Fruit fly (Drosophila melanogaster) whole organism, embryonic: ENCODE results near the gene Rtnl1.

Experiments used
- Aef1 ChIP-seq: fragments of 200-800 bp; sonication (Bioruptor generic); IDR thresholded peaks from 3 replicates; pipeline ENCODE4 v1.3.6; 2022; ENCODE audit warnings: missing biosample characterization, missing genetic modification characterization
- BEAF-32 ChIP-seq: fragments of 200-800 bp; sonication (Bioruptor generic); optimal IDR thresholded peaks from 3 replicates; lab custom pipeline; 2017; ENCODE audit warnings: missing biosample characterization, missing genetic modification characterization, mild to moderate bottlenecking, moderate library complexity, missing genetic modification reagents
- CG10366 ChIP-seq: fragments of 200-800 bp; sonication (Bioruptor generic); IDR thresholded peaks from 2 replicates; pipeline ENCODE4 v1.3.6; 2022; ENCODE audit warnings: missing biosample characterization, missing genetic modification characterization
- CG11456 ChIP-seq: fragments of 200-800 bp; sonication (Bioruptor generic); IDR thresholded peaks from 3 replicates; pipeline ENCODE4 v1.3.6; 2022; ENCODE audit warnings: missing biosample characterization, missing genetic modification characterization
- CG13287 ChIP-seq: fragments of 200-800 bp; sonication (Bioruptor generic); IDR thresholded peaks from 2 replicates; pipeline ENCODE4 v1.3.6; 2022; ENCODE audit warnings: missing biosample characterization, missing genetic modification characterization; ENCODE audit not compliant: partially characterized antibody
- CG13624 ChIP-seq: fragments of 200-800 bp; sonication (Bioruptor generic); optimal IDR thresholded peaks from 2 replicates; lab custom pipeline; 2016; ENCODE audit warnings: missing biosample characterization, missing genetic modification characterization
- CG14014 ChIP-seq: fragments of 200-800 bp; sonication (Bioruptor generic); IDR thresholded peaks from 2 replicates; pipeline ENCODE4 v1.3.6; 2022; ENCODE audit warnings: missing biosample characterization, missing genetic modification characterization
- CG15514 ChIP-seq: fragments of 200-800 bp; sonication (Bioruptor generic); optimal IDR thresholded peaks from 3 replicates; lab custom pipeline; 2017; ENCODE audit warnings: missing biosample characterization, missing genetic modification characterization, mild to moderate bottlenecking, moderate library complexity, missing genetic modification reagents
- CG1792 ChIP-seq: fragments of 200-800 bp; sonication (Bioruptor generic); optimal IDR thresholded peaks from 2 replicates; lab custom pipeline; 2016; ENCODE audit warnings: missing biosample characterization, missing genetic modification characterization
- CG2202 ChIP-seq: fragments of 200-800 bp; sonication (Bioruptor generic); optimal IDR thresholded peaks from 2 replicates; lab custom pipeline; 2018; ENCODE audit warnings: missing biosample characterization, mild to moderate bottlenecking, missing genetic modification characterization
- CG2875 ChIP-seq: fragments of 200-800 bp; sonication (Bioruptor generic); optimal IDR thresholded peaks from 2 replicates; lab custom pipeline; 2017; ENCODE audit warnings: missing biosample characterization, mild to moderate bottlenecking, missing genetic modification characterization, missing genetic modification reagents
- CG31388 ChIP-seq: fragments of 200-800 bp; sonication (Bioruptor generic); optimal IDR thresholded peaks from 2 replicates; lab custom pipeline; 2016; ENCODE audit warnings: missing biosample characterization, missing genetic modification characterization
- CG3847 ChIP-seq: fragments of 200-800 bp; sonication (Bioruptor generic); IDR thresholded peaks from 2 replicates; pipeline ENCODE4 v1.3.6; 2022; ENCODE audit warnings: missing biosample characterization, missing genetic modification characterization
- CG3995 ChIP-seq: fragments of 200-800 bp; sonication (Bioruptor generic); optimal IDR thresholded peaks from 3 replicates; lab custom pipeline; 2016; ENCODE audit warnings: missing biosample characterization, missing genetic modification characterization
- CG8359 ChIP-seq: fragments of 200-800 bp; sonication (Bioruptor generic); optimal IDR thresholded peaks from 2 replicates; lab custom pipeline; 2017; ENCODE audit warnings: missing biosample characterization, mild to moderate bottlenecking, missing genetic modification characterization, borderline replicate concordance
- CG9932 ChIP-seq: fragments of 200-800 bp; sonication (Bioruptor generic); IDR thresholded peaks from 2 replicates; pipeline ENCODE4 v1.3.6; 2022; ENCODE audit warnings: missing biosample characterization, missing genetic modification characterization
- Chrac-16 ChIP-seq: fragments of 200-800 bp; sonication (Bioruptor generic); optimal IDR thresholded peaks from 3 replicates; lab custom pipeline; 2016; ENCODE audit warnings: missing biosample characterization, missing genetic modification characterization
- E2f2 ChIP-seq: fragments of 200-800 bp; sonication (Bioruptor generic); IDR thresholded peaks from 2 replicates; pipeline ENCODE4 v1.3.6; 2022; ENCODE audit warnings: missing biosample characterization, missing genetic modification characterization
- Ets65A ChIP-seq: fragments of 200-800 bp; sonication (Bioruptor generic); peaks from one replicate; lab custom pipeline; 2016; ENCODE audit warnings: missing biosample characterization, missing genetic modification characterization
- Gug ChIP-seq: fragments of 200-800 bp; sonication (Bioruptor generic); IDR thresholded peaks from 4 replicates; pipeline ENCODE4 v1.3.6; 2022; ENCODE audit warnings: missing biosample characterization, missing genetic modification characterization
- HHEX ChIP-seq: fragments of 200-800 bp; sonication (Bioruptor generic); optimal IDR thresholded peaks from 3 replicates; lab custom pipeline; 2017; ENCODE audit warnings: missing biosample characterization, mild to moderate bottlenecking, missing genetic modification characterization, missing genetic modification reagents
- HmgZ ChIP-seq: fragments of 200-800 bp; sonication (Bioruptor generic); optimal IDR thresholded peaks from 2 replicates; lab custom pipeline; 2018; ENCODE audit warnings: missing biosample characterization, mild to moderate bottlenecking, missing genetic modification characterization
- Lhr ChIP-seq: fragments of 200-800 bp; sonication (Bioruptor generic); optimal IDR thresholded peaks from 3 replicates; lab custom pipeline; 2017; ENCODE audit warnings: mild to moderate bottlenecking, missing biosample characterization, missing genetic modification reagents, missing genetic modification characterization
- Lim3 ChIP-seq: fragments of 200-800 bp; sonication (Bioruptor generic); IDR thresholded peaks from 2 replicates; pipeline ENCODE4 v1.3.6; 2022; ENCODE audit warnings: missing biosample characterization, missing genetic modification characterization
- MESR4 ChIP-seq: fragments of 200-800 bp; sonication (Bioruptor generic); optimal IDR thresholded peaks from 2 replicates; lab custom pipeline; 2018; ENCODE audit warnings: missing biosample characterization, mild to moderate bottlenecking, missing genetic modification characterization, moderate library complexity
- Max ChIP-seq: fragments of 200-800 bp; sonication (Bioruptor generic); optimal IDR thresholded peaks from 2 replicates; lab custom pipeline; 2016; ENCODE audit warnings: missing biosample characterization, mild to moderate bottlenecking, missing genetic modification characterization
- Med ChIP-seq: fragments of 200-800 bp; sonication (Bioruptor generic); peaks from one replicate; lab custom pipeline; 2016; ENCODE audit warnings: missing biosample characterization, missing genetic modification characterization, mild to moderate bottlenecking, inconsistent platforms, moderate library complexity
- Oaz ChIP-seq: fragments of 200-800 bp; sonication (Bioruptor generic); IDR thresholded peaks from 2 replicates; pipeline ENCODE4 v1.3.6; 2022; ENCODE audit warnings: missing biosample characterization, missing genetic modification characterization
- Xrp1 ChIP-seq: fragments of 200-800 bp; sonication (Bioruptor generic); IDR thresholded peaks from 2 replicates; pipeline ENCODE4 v1.3.6; 2022; ENCODE audit warnings: missing biosample characterization, missing genetic modification characterization
- az2 ChIP-seq: fragments of 200-800 bp; sonication (Bioruptor generic); optimal IDR thresholded peaks from 3 replicates; lab custom pipeline; 2016; ENCODE audit warnings: missing biosample characterization, missing genetic modification characterization
- chinmo ChIP-seq: fragments of 200-800 bp; sonication (Bioruptor generic); IDR thresholded peaks from 4 replicates; pipeline ENCODE4 v1.3.6; 2022; ENCODE audit warnings: missing biosample characterization, missing genetic modification characterization; ENCODE audit not compliant: partially characterized antibody
- chn ChIP-seq: fragments of 200-800 bp; sonication (Bioruptor generic); optimal IDR thresholded peaks from 2 replicates; lab custom pipeline; 2016; ENCODE audit warnings: missing biosample characterization, missing genetic modification characterization
- ci ChIP-seq: fragments of 200-800 bp; sonication (Bioruptor generic); IDR thresholded peaks from 3 replicates; pipeline ENCODE4 v1.3.6; 2022; ENCODE audit warnings: missing biosample characterization, missing genetic modification characterization
- disco-r ChIP-seq: fragments of 200-800 bp; sonication (Bioruptor generic); optimal IDR thresholded peaks from 2 replicates; lab custom pipeline; 2016; ENCODE audit warnings: missing biosample characterization, missing genetic modification characterization
- ems ChIP-seq: fragments of 200-800 bp; sonication (Bioruptor generic); optimal IDR thresholded peaks from 3 replicates; lab custom pipeline; 2016; ENCODE audit warnings: missing biosample characterization, missing genetic modification characterization
- esg ChIP-seq: fragments of 200-800 bp; sonication (Bioruptor generic); conservative IDR thresholded peaks from 2 replicates; pipeline ENCODE4 v1.3.6; 2022; ENCODE audit warnings: missing biosample characterization, missing genetic modification characterization
- ken ChIP-seq: fragments of 200-800 bp; sonication (Bioruptor generic); IDR thresholded peaks from 3 replicates; pipeline ENCODE4 v1.3.6; 2022; ENCODE audit warnings: missing biosample characterization, missing genetic modification characterization
- mam ChIP-seq: fragments of 200-800 bp; sonication (Bioruptor generic); optimal IDR thresholded peaks from 3 replicates; lab custom pipeline; 2016; ENCODE audit warnings: missing biosample characterization, missing genetic modification characterization
- onecut ChIP-seq: fragments of 200-800 bp; sonication (Bioruptor generic); IDR thresholded peaks from 2 replicates; pipeline ENCODE4 v1.3.6; 2022; ENCODE audit warnings: missing biosample characterization, missing genetic modification characterization
- pan ChIP-seq, 4 experiments: fragments of >200 bp in 3 of 4; fragments of 200-800 bp in 1 of 4; sonication (Bioruptor generic) in 1 of 4; optimal IDR thresholded peaks in 3 of 4; IDR thresholded peaks in 1 of 4; 2 replicates each; pipeline versions ENCODE4 v1.3.6 to Lab custom; 2017 to 2022; ENCODE audit warnings: missing biosample characterization in 2 of 4, missing genetic modification characterization in 2 of 4, mixed read lengths in 1 of 4
- phol ChIP-seq: fragments of 200-800 bp; sonication (Bioruptor generic); optimal IDR thresholded peaks from 3 replicates; lab custom pipeline; 2018; ENCODE audit warnings: missing biosample characterization, mild to moderate bottlenecking, missing genetic modification characterization, moderate library complexity
- pzg ChIP-seq: fragments of 200-800 bp; sonication (Bioruptor generic); optimal IDR thresholded peaks from 3 replicates; lab custom pipeline; 2018; ENCODE audit warnings: missing biosample characterization, mild to moderate bottlenecking, missing genetic modification characterization, moderate library complexity
- row ChIP-seq: fragments of 200-800 bp; sonication (Bioruptor generic); IDR thresholded peaks from 3 replicates; pipeline ENCODE4 v1.3.6; 2022; ENCODE audit warnings: missing biosample characterization, missing genetic modification characterization
- scrt ChIP-seq: fragments of 200-800 bp; sonication (Bioruptor generic); optimal IDR thresholded peaks from 2 replicates; lab custom pipeline; 2018; ENCODE audit warnings: missing biosample characterization, mild to moderate bottlenecking, missing genetic modification characterization, moderate library complexity
- slbo ChIP-seq: fragments of 200-800 bp; sonication (Bioruptor generic); IDR thresholded peaks from 2 replicates; pipeline ENCODE4 v1.3.6; 2022; ENCODE audit warnings: missing biosample characterization, missing genetic modification characterization
- sr ChIP-seq: fragments of 200-800 bp; sonication (Bioruptor generic); IDR thresholded peaks from 3 replicates; pipeline ENCODE4 v1.3.6; 2022; ENCODE audit warnings: missing biosample characterization, missing genetic modification characterization
- wor ChIP-seq: fragments of 200-800 bp; sonication (Bioruptor generic); IDR thresholded peaks from 2 replicates; pipeline ENCODE4 v1.3.6; 2022; ENCODE audit warnings: missing biosample characterization, missing genetic modification characterization
- z ChIP-seq: fragments of 200-800 bp; sonication (Bioruptor generic); IDR thresholded peaks from 3 replicates; pipeline ENCODE4 v1.3.6; 2022; ENCODE audit warnings: missing biosample characterization, missing genetic modification characterization
- zfh1 ChIP-seq: fragments of 200-800 bp; sonication (Bioruptor generic); IDR thresholded peaks from 3 replicates; pipeline ENCODE4 v1.3.6; 2022; ENCODE audit warnings: missing biosample characterization, missing genetic modification characterization
- zfh2 ChIP-seq: fragments of 200-800 bp; sonication (Bioruptor generic); optimal IDR thresholded peaks from 2 replicates; lab custom pipeline; 2016; ENCODE audit warnings: missing biosample characterization, missing genetic modification characterization

The Rtnl1 gene

DNA sequence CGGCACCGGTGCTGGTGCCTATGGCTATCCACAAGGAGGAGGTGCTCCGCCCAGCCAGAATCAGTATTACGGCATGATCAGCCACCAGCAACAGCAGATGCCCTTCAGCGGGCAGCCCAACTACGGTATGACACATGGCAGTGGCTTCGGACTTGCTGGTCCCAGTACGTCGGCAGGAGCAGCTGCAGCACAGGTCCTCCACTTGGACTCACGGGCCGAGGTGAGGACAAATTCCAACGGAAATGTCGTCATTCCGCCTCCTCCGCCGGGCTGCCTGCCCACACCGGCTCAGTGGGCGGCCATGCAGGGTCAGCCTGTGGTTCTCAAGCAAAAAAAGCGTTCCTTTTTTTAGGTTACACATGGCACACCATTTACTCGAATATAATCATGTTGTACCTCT lies 43.6 kb downstream of the Rtnl1 start:
- 0 out of 3 replicates have a peak, but pooled peaks have one; percentile 57 for TF ChIP-seq z (GFP tag; lab: Robert Waterston, UW)
- no peak for TF ChIP-seq BEAF-32
- no peak for TF ChIP-seq sr (GFP tag; lab: Robert Waterston, UW)
- no peak for TF ChIP-seq CG2875
- no peak for TF ChIP-seq scrt
- no peak for TF ChIP-seq wor (GFP tag; lab: Robert Waterston, UW)
- TF ChIP-seq Med (GFP tag; lab: Kevin White, UChicago), result peak; percentile 68
- TF ChIP-seq Oaz, result no peak

DNA sequence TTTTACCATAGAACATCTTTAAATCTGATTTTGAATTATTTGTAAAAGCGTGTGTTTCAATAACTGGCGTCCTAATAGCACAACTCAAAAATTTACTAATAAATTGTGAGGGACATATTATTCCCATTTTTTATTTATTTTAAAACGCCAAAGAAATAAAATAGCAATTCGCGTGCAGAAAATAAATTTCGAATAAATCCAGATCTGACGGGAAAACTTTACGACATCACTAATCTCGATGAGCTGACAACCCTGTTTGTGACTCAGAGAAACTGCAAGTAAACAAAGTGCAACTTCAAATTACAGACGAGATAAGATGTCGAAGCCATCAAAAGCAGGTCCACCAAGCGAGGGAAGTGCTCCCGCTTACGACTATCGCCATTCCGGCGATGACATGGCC lies 44.1 kb downstream of the Rtnl1 start, which contains the start of gene CG34125:
Gene CG34125, plus strand, starts transcription at position 254 of the 400 bp plus-strand sequence.
- TF ChIP-seq CG13287 (peak; percentile 22; the same call in 1 of the 2 replicates), phol (tag; lab: Kevin White, UChicago) (peak; percentile 11), pan (optimal IDR thresholded peaks at IDR 0.05; lab: Kevin White, UChicago) (no peak), pan (GFP tag; optimal IDR thresholded peaks at IDR 0.05 in 1 of 2, IDR thresholded peaks at IDR 0.05 in 1 of 2) (peak in 1 of 2 experiments; percentile 32), CG9932 (GFP tag; lab: Robert Waterston, UW) (peak; percentile 44; the same call in 1 of the 2 replicates), Lim3 (no peak), esg (GFP tag; lab: Robert Waterston, UW) (no peak), HHEX (GFP tag; lab: Kevin White, UChicago) (no peak), Max (no peak), Lhr (GFP tag; lab: Kevin White, UChicago) (no peak), CG14014 (GFP tag; lab: Robert Waterston, UW) (0 out of 2 replicates have a peak, but pooled peaks have one; percentile 11), pzg (GFP tag; lab: Kevin White, UChicago) (peak; percentile 33), az2 (peak; percentile 6), CG1792 (no peak), CG3995 (GFP tag; lab: Kevin White, UChicago) (peak; percentile 53), slbo (GFP tag; lab: Robert Waterston, UW) (peak; percentile 32; the same call in 1 of the 2 replicates), disco-r (no peak), onecut (GFP tag; lab: Robert Waterston, UW) (no peak), Aef1 (GFP tag; lab: Robert Waterston, UW) (no peak), Ets65A (GFP tag; lab: Kevin White, UChicago) (peak; percentile 82), CG15514 (GFP tag; lab: Kevin White, UChicago) (peak; percentile 81), Chrac-16 (GFP tag; lab: Kevin White, UChicago) (no peak), zfh1 (peak; percentile 20; the same call in 1 of the 3 replicates), Xrp1 (GFP tag; lab: Robert Waterston, UW) (peak; percentile 34; the same call in 1 of the 2 replicates), CG8359 (no peak), E2f2 (GFP tag; lab: Robert Waterston, UW) (0 out of 2 replicates have a peak, but pooled peaks have one; percentile 22), CG13624 (GFP tag; lab: Kevin White, UChicago) (peak; percentile 5), CG11456 (GFP tag; lab: Robert Waterston, UW) (0 out of 3 replicates have a peak, but pooled peaks have one; percentile 47), CG3847 (GFP tag; lab: Robert Waterston, UW) (peak; percentile 26; the same call in 1 of the 2 replicates), CG31388 (GFP tag; lab: Kevin White, UChicago) (no peak), CG2202 (tag; lab: Kevin White, UChicago) (no peak), mam (GFP tag; lab: Kevin White, UChicago) (peak; percentile 14), CG10366 (GFP tag; lab: Robert Waterston, UW) (0 out of 2 replicates have a peak, but pooled peaks have one; percentile 10), Gug (GFP tag; lab: Robert Waterston, UW) (no peak), row (GFP tag; lab: Robert Waterston, UW) (peak; percentile 86), ci (no peak), ems (GFP tag; lab: Kevin White, UChicago) (peak; percentile 10), zfh2 (GFP tag; lab: Kevin White, UChicago) (no peak), MESR4 (peak; percentile 13), chn (GFP tag; lab: Kevin White, UChicago) (no peak), ken (GFP tag; lab: Robert Waterston, UW) (no peak), HmgZ (tag; lab: Kevin White, UChicago) (peak; percentile 13), chinmo (GFP tag; lab: Robert Waterston, UW) (peak; percentile 68; the same call in 1 of the 4 replicates), Med (GFP tag; lab: Kevin White, UChicago) (peak; percentile 67)
